Fruit fly (Drosophila melanogaster) whole organism: ENCODE data around the gene CG15286.

Experiments used
- CG8478 ChIP-seq: fragments of >200 bp; optimal IDR thresholded peaks from 2 replicates; lab custom pipeline; 2018; ENCODE audit warnings: inconsistent platforms
- Dll ChIP-seq: fragments of >200 bp; optimal IDR thresholded peaks from 2 replicates; lab custom pipeline; 2017
- EcR ChIP-seq, 2 experiments: fragments of >200 bp; optimal IDR thresholded peaks; 2 replicates each; lab custom pipeline; 2017; ENCODE audit warnings: missing biosample characterization in 2 of 2, missing genetic modification characterization in 2 of 2, missing genetic modification reagents in 2 of 2
- pan ChIP-seq: fragments of >200 bp; optimal IDR thresholded peaks from 2 replicates; lab custom pipeline; 2017
- psq ChIP-seq: fragments of >200 bp; optimal IDR thresholded peaks from 2 replicates; lab custom pipeline; 2017
- usp ChIP-seq: fragments of >200 bp; optimal IDR thresholded peaks from 2 replicates; lab custom pipeline; 2017; ENCODE audit warnings: missing biosample characterization, missing genetic modification characterization, mixed read lengths

CG15286 gene

DNA sequence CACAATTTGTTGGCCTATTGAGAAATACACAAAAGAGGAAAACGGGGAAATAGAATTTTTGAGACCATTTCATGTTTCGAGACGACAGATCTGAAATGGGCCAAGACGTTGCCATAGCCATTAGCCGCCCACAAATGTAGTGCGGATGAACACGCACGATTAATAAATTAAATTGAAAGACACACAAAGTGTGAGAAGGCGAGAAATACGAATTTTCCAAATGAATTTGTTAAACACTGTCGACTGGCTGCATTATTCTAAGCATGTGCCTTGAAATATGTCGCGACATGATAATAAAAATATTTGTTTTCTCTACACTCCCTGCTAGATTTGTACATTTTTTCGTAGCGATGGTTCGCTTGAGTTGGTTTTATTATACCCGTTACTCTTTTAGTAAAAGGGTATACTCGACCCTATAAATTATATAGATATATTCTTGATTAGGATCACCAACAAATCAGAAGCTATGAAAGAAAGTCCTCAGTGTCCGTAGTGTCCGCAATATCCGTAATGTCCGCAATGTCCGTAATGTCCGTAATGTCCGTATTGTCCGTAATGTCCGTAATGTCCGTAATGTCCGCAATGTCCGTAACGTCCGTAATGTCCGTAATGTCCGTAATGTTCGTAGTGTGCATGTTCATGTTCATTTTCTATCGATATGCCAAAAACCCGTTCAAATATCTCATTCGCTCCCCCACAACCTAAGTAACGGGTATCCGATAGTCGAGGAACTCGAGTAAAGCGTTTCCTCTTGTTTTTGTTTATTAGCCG lies 38.6 kb downstream of the CG15286 start:
- TF ChIP-seq Dll: no peak
- TF ChIP-seq CG8478: no peak
- no peak for TF ChIP-seq psq (lab: Kevin White, UChicago)
- no peak for TF ChIP-seq pan (lab: Kevin White, UChicago)
- no peak for TF ChIP-seq usp
- no peak for TF ChIP-seq EcR (GFP tag; optimal IDR thresholded peaks at IDR 0.05; lab: Kevin White, UChicago)

DNA sequence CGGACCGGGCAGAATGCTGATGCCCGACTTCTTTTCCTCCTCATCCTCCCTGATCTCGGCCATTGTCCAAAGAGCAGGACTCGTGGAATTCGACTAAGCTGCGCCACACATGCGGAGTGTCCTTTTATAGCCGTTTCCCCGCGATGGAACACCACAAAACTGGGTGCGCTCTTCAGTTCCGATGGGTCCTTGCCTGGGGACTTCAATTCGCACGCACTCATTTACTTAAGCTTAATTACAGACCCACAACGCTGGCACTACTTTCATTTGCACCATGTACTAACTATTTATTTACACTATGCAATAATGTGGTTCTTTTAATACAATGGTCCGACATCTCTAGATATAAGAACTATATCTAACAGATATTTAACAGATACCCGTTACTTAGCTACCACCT lies 43.0 kb downstream of the CG15286 start, which contains the start of gene ppk:
ppk (minus strand) TSS at position 101 of the 400 bp plus-strand sequence.
- TF ChIP-seq usp: no peak
- TF ChIP-seq pan (lab: Kevin White, UChicago): no peak
- TF ChIP-seq EcR (GFP tag; optimal IDR thresholded peaks at IDR 0.05; lab: Kevin White, UChicago): no peak
- no peak for TF ChIP-seq CG8478
- TF ChIP-seq Dll: no peak
- no peak for TF ChIP-seq psq (lab: Kevin White, UChicago)

- TF ChIP-seq pan (lab: Kevin White, UChicago): no peak
- TF ChIP-seq psq (lab: Kevin White, UChicago): no peak
- no peak for TF ChIP-seq Dll
- TF ChIP-seq CG8478: no peak
- TF ChIP-seq EcR (GFP tag; optimal IDR thresholded peaks at IDR 0.05; lab: Kevin White, UChicago): no peak
- no peak for TF ChIP-seq usp
Measured at dm6 chr2L:14381881-14382280, 43.8 kb downstream of the CG15286 start.

dm6 chr2L:14386522-14386921 lies 48.5 kb downstream of the CG15286 start:
- TF ChIP-seq EcR (GFP tag; optimal IDR thresholded peaks at IDR 0.05; lab: Kevin White, UChicago): no peak
- TF ChIP-seq pan (lab: Kevin White, UChicago): no peak
- TF ChIP-seq CG8478: no peak
- TF ChIP-seq psq (lab: Kevin White, UChicago): no peak
- no peak for TF ChIP-seq Dll
- no peak for TF ChIP-seq usp

- TF ChIP-seq Dll (no peak), EcR (GFP tag; optimal IDR thresholded peaks at IDR 0.05; lab: Kevin White, UChicago) (no peak)
Measured at dm6 chr2L:14388448-14388847, 50.4 kb downstream of the CG15286 start.
